Fruit fly (Drosophila melanogaster) whole organism, pupa: Measurements from ENCODE around the gene RpL10Ab.

ENCODE experiments used
- CG13204 ChIP-seq: fragments of 200-800 bp; sonication (Bioruptor generic); optimal IDR thresholded peaks from 2 replicates; lab custom pipeline; 2018; ENCODE audit warnings: missing biosample characterization, mild to moderate bottlenecking, missing genetic modification characterization, moderate library complexity
- CG14655 ChIP-seq: fragments of 200-800 bp; sonication (Bioruptor generic); optimal IDR thresholded peaks from 3 replicates; lab custom pipeline; 2017; ENCODE audit warnings: mild to moderate bottlenecking, missing biosample characterization, missing genetic modification reagents, missing genetic modification characterization
- CG17806 ChIP-seq: fragments of 200-800 bp; sonication (Bioruptor generic); optimal IDR thresholded peaks from 2 replicates; lab custom pipeline; 2018; ENCODE audit warnings: missing biosample characterization, mild to moderate bottlenecking, missing genetic modification characterization, moderate library complexity
- CG8301 ChIP-seq: fragments of 200-800 bp; sonication (Bioruptor generic); optimal IDR thresholded peaks from 2 replicates; lab custom pipeline; 2018; ENCODE audit warnings: missing biosample characterization, mild to moderate bottlenecking, missing genetic modification characterization
- Pif1A ChIP-seq: fragments of 200-800 bp; sonication (Bioruptor generic); optimal IDR thresholded peaks from 3 replicates; lab custom pipeline; 2016; ENCODE audit warnings: missing biosample characterization, missing genetic modification characterization
- rn ChIP-seq: fragments of 200-800 bp; sonication (Bioruptor generic); IDR thresholded peaks from 2 replicates; pipeline ENCODE4 v1.3.6; 2022; ENCODE audit warnings: missing biosample characterization, missing genetic modification characterization

- TF ChIP-seq Pif1A: no peak
- TF ChIP-seq CG13204 (GFP tag; lab: Kevin White, UChicago): no peak
- TF ChIP-seq CG14655 (GFP tag; lab: Kevin White, UChicago): no peak
- no peak for TF ChIP-seq CG8301 (tag; lab: Kevin White, UChicago)
- TF ChIP-seq CG17806: no peak
- TF ChIP-seq rn (GFP tag; lab: Robert Waterston, UW): no peak
Measured at dm6 chr3L:11862266-11862665, 39.6 kb downstream of the RpL10Ab start.
